Worm (Caenorhabditis elegans) whole organism, L4 larva: ENCODE data around the gene M02E1.1.

ENCODE experiments used
- F49E8.2 ChIP-seq: sonication (generic microtip); optimal IDR thresholded peaks from 2 replicates; lab custom pipeline; 2016; ENCODE audit warnings: missing compliant biosample characterization, mild to moderate bottlenecking, missing genetic modification characterization, borderline replicate concordance
- R02D3.7 ChIP-seq: fragments of 150-350 bp; sonication (generic microtip); optimal IDR thresholded peaks from 3 replicates; lab custom pipeline; 2014; ENCODE audit warnings: missing biosample characterization, missing genetic modification characterization
- T20F7.1 ChIP-seq: fragments of 200-800 bp; sonication (Bioruptor generic); optimal IDR thresholded peaks from 2 replicates; lab custom pipeline; 2018; ENCODE audit warnings: mild to moderate bottlenecking, missing genetic modification characterization, missing compliant biosample characterization
- ZK546.5 ChIP-seq, 2 experiments: sonication (generic microtip); optimal IDR thresholded peaks; 2 replicates each; lab custom pipeline; 2017; ENCODE audit warnings: missing biosample characterization in 2 of 2, missing genetic modification characterization in 2 of 2
- aha-1 ChIP-seq: fragments of 150-350 bp; peaks from one replicate; lab custom pipeline; 2014; ENCODE audit warnings: missing biosample characterization, missing genetic modification characterization
- ama-1 ChIP-seq: fragments of 150-350 bp; optimal IDR thresholded peaks from 2 replicates; lab custom pipeline; 2014; ENCODE audit warnings: inconsistent platforms, mixed read lengths
- ceh-44 ChIP-seq: fragments of 200-800 bp; sonication (Bioruptor generic); IDR thresholded peaks from 2 replicates; pipeline ENCODE4 v1.3.6; 2022; ENCODE audit warnings: missing genetic modification reagents, missing genetic modification characterization, missing compliant biosample characterization
- ceh-82 ChIP-seq: sonication (generic microtip); optimal IDR thresholded peaks from 2 replicates; lab custom pipeline; 2017; ENCODE audit warnings: missing biosample characterization, missing genetic modification characterization
- egl-27 ChIP-seq: sonication (generic microtip); optimal IDR thresholded peaks from 3 replicates; lab custom pipeline; 2017; ENCODE audit warnings: missing biosample characterization, missing genetic modification reagents, missing genetic modification characterization
- hlh-11 ChIP-seq: fragments of 200-800 bp; sonication (Bioruptor generic); optimal IDR thresholded peaks from 2 replicates; lab custom pipeline; 2018; ENCODE audit warnings: mild to moderate bottlenecking, missing genetic modification characterization, missing compliant biosample characterization
- lin-15B ChIP-seq: fragments of 150-350 bp; sonication (generic microtip); optimal IDR thresholded peaks from 3 replicates; lab custom pipeline; 2014; ENCODE audit warnings: missing biosample characterization, missing genetic modification characterization
- set-16 ChIP-seq: fragments of 200-800 bp; sonication (Bioruptor generic); IDR thresholded peaks from 2 replicates; pipeline ENCODE4 v1.3.6; 2022; ENCODE audit warnings: missing genetic modification reagents, missing genetic modification characterization, missing compliant biosample characterization
- skn-1 ChIP-seq: fragments of 150-350 bp; optimal IDR thresholded peaks from 2 replicates; lab custom pipeline; 2014; ENCODE audit warnings: missing biosample characterization, missing genetic modification characterization
- snpc-4 ChIP-seq: fragments of 150-350 bp; optimal IDR thresholded peaks from 2 replicates; lab custom pipeline; 2014; ENCODE audit warnings: missing biosample characterization, missing genetic modification characterization

- TF ChIP-seq snpc-4 (tag; lab: Kevin White, UChicago) (no peak), ama-1 (lab: Kevin White, UChicago) (no peak), hlh-11 (tag; lab: Kevin White, UChicago) (no peak), ceh-82 (no peak), lin-15B (no peak), skn-1 (tag; lab: Kevin White, UChicago) (no peak), ceh-44 (GFP tag; lab: Robert Waterston, UW) (no peak), set-16 (GFP tag; lab: Robert Waterston, UW) (no peak), F49E8.2 (tag; lab: Kevin White, UChicago) (no peak), aha-1 (tag; lab: Kevin White, UChicago) (peak; percentile 60), egl-27 (tag; lab: Kevin White, UChicago) (no peak), T20F7.1 (GFP tag; lab: Kevin White, UChicago) (no peak), R02D3.7 (tag; lab: Kevin White, UChicago) (no peak), ZK546.5 (tag; optimal IDR thresholded peaks at IDR 0.05; lab: Kevin White, UChicago) (no peak)
These were observed 25.7 kb upstream of the M02E1.1 start for ce11 chrX:300250-300649.
